Worm (Caenorhabditis elegans) whole organism, L4 larva: ENCODE results near the gene npl-10.
"Not testable (repeated sequence)": the region's sequence is repeated elsewhere in the genome, so short reads cannot be mapped to it uniquely, and the experiment has no call there.

Experiments
- D1046.2 ChIP-seq: fragments of 200-800 bp; sonication (Bioruptor generic); IDR thresholded peaks from 2 replicates; pipeline ENCODE4 v1.3.6; 2022; ENCODE audit warnings: missing genetic modification characterization, missing compliant biosample characterization
- F26F4.8 ChIP-seq: fragments of 200-800 bp; sonication (Bioruptor generic); conservative IDR thresholded peaks from 2 replicates; pipeline ENCODE4 v1.3.6; 2022; ENCODE audit warnings: missing genetic modification characterization, missing compliant biosample characterization
- F44E2.7 ChIP-seq: fragments of 200-800 bp; sonication (Bioruptor generic); IDR thresholded peaks from 2 replicates; pipeline ENCODE4 v2.1.2; 2022; ENCODE audit warnings: missing genetic modification characterization, missing compliant biosample characterization
- Y105C5A.15 ChIP-seq: fragments of 200-800 bp; sonication (Bioruptor generic); IDR thresholded peaks from 2 replicates; pipeline ENCODE4 v1.3.6; 2022; ENCODE audit warnings: missing genetic modification characterization, missing compliant biosample characterization
- Y75B8A.6 ChIP-seq: fragments of 200-800 bp; sonication (Bioruptor generic); IDR thresholded peaks from 2 replicates; pipeline ENCODE4 v1.3.6; 2022; ENCODE audit warnings: missing genetic modification reagents, missing genetic modification characterization, missing compliant biosample characterization
- ZK337.2 ChIP-seq: fragments of 200-800 bp; sonication (Bioruptor generic); IDR thresholded peaks from 2 replicates; pipeline ENCODE4 v1.3.6; 2022; ENCODE audit warnings: missing genetic modification reagents, missing genetic modification characterization, missing compliant biosample characterization
- aha-1 ChIP-seq: fragments of 150-350 bp; peaks from one replicate; lab custom pipeline; 2014; ENCODE audit warnings: missing biosample characterization, missing genetic modification characterization
- arid-1 ChIP-seq: fragments of 200-800 bp; sonication (Bioruptor generic); conservative IDR thresholded peaks from 2 replicates; pipeline ENCODE4 v1.3.6; 2022; ENCODE audit warnings: missing genetic modification reagents, missing genetic modification characterization, missing compliant biosample characterization
- ceh-44 ChIP-seq: fragments of 200-800 bp; sonication (Bioruptor generic); IDR thresholded peaks from 2 replicates; pipeline ENCODE4 v1.3.6; 2022; ENCODE audit warnings: missing genetic modification reagents, missing genetic modification characterization, missing compliant biosample characterization
- ctbp-1 ChIP-seq: fragments of 200-800 bp; sonication (Bioruptor generic); IDR thresholded peaks from 2 replicates; pipeline ENCODE4 v1.3.6; 2022; ENCODE audit warnings: missing genetic modification reagents, missing genetic modification characterization, missing compliant biosample characterization
- daf-16 ChIP-seq, 3 experiments: sonication (generic microtip); optimal IDR thresholded peaks; 2 replicates each; lab custom pipeline; 2016 to 2017; ENCODE audit warnings: missing genetic modification characterization in 3 of 3, missing genetic modification reagents in 3 of 3, mild to moderate bottlenecking in 2 of 3, missing compliant biosample characterization in 2 of 3, missing biosample characterization in 1 of 3, moderate library complexity in 1 of 3
- dmd-6 ChIP-seq: fragments of 200-800 bp; sonication (Bioruptor generic); IDR thresholded peaks from 2 replicates; pipeline ENCODE4 v1.3.6; 2022; ENCODE audit warnings: missing genetic modification reagents, missing genetic modification characterization, missing compliant biosample characterization
- dmd-8 ChIP-seq: fragments of 200-800 bp; sonication (Bioruptor generic); IDR thresholded peaks from 2 replicates; pipeline ENCODE4 v1.3.6; 2022; ENCODE audit warnings: missing genetic modification characterization, missing compliant biosample characterization
- dmd-9 ChIP-seq: fragments of 200-800 bp; sonication (Bioruptor generic); IDR thresholded peaks from 2 replicates; pipeline ENCODE4 v1.3.6; 2022; ENCODE audit warnings: missing genetic modification reagents, missing genetic modification characterization, missing compliant biosample characterization
- egl-27 ChIP-seq: sonication (generic microtip); optimal IDR thresholded peaks from 3 replicates; lab custom pipeline; 2017; ENCODE audit warnings: missing biosample characterization, missing genetic modification reagents, missing genetic modification characterization
- egl-43 ChIP-seq: fragments of 200-800 bp; sonication (Bioruptor generic); IDR thresholded peaks from 2 replicates; pipeline ENCODE4 v1.3.6; 2022; ENCODE audit warnings: missing genetic modification reagents, missing genetic modification characterization, missing compliant biosample characterization
- fkh-10 ChIP-seq: fragments of 150-350 bp; optimal IDR thresholded peaks from 2 replicates; lab custom pipeline; 2014; ENCODE audit warnings: missing biosample characterization, missing genetic modification reagents, missing genetic modification characterization
- jun-1 ChIP-seq: fragments of 150-350 bp; optimal IDR thresholded peaks from 2 replicates; lab custom pipeline; 2014; ENCODE audit warnings: missing biosample characterization, missing genetic modification reagents, missing genetic modification characterization
- lim-7 ChIP-seq: fragments of 200-800 bp; sonication (Bioruptor generic); IDR thresholded peaks from 2 replicates; pipeline ENCODE4 v1.3.6; 2022; ENCODE audit warnings: missing genetic modification characterization, missing compliant biosample characterization
- lin-1 ChIP-seq: fragments of 200-800 bp; sonication (Bioruptor generic); IDR thresholded peaks from 2 replicates; pipeline ENCODE4 v1.3.6; 2022; ENCODE audit warnings: missing genetic modification reagents, missing genetic modification characterization, missing compliant biosample characterization
- lin-38 ChIP-seq: fragments of 200-800 bp; sonication (Bioruptor generic); IDR thresholded peaks from 2 replicates; pipeline ENCODE4 v1.3.6; 2022; ENCODE audit warnings: missing genetic modification reagents, missing genetic modification characterization, missing compliant biosample characterization
- lsy-2 ChIP-seq, 2 experiments: fragments of 150-350 bp in 1 of 2; sonication (generic microtip) in 1 of 2; optimal IDR thresholded peaks; 2 replicates each; lab custom pipeline; 2014 to 2017; ENCODE audit warnings: missing biosample characterization in 2 of 2, missing genetic modification characterization in 2 of 2
- madf-5 ChIP-seq, 2 experiments: fragments of 200-800 bp; sonication (Bioruptor generic); IDR thresholded peaks; 2 replicates each; pipeline ENCODE4 v1.3.6; 2022; ENCODE audit warnings: missing compliant biosample characterization in 2 of 2, missing genetic modification characterization in 2 of 2
- mdl-1 ChIP-seq, 2 experiments: fragments of 150-350 bp in 1 of 2; sonication (generic microtip) in 1 of 2; optimal IDR thresholded peaks; 2 replicates each; lab custom pipeline; 2014 to 2017; ENCODE audit warnings: missing biosample characterization in 2 of 2, missing genetic modification characterization in 2 of 2
- mdt-29 ChIP-seq: fragments of 200-800 bp; sonication (Bioruptor generic); IDR thresholded peaks from 2 replicates; pipeline ENCODE4 v1.3.6; 2022; ENCODE audit warnings: missing genetic modification reagents, missing genetic modification characterization, missing compliant biosample characterization
- mep-1 ChIP-seq: fragments of 150-350 bp; sonication (generic microtip); optimal IDR thresholded peaks from 3 replicates; lab custom pipeline; 2014; ENCODE audit warnings: missing biosample characterization, missing genetic modification characterization
- nhr-237 ChIP-seq: sonication (generic microtip); optimal IDR thresholded peaks from 2 replicates; lab custom pipeline; 2017; ENCODE audit warnings: missing biosample characterization, missing genetic modification characterization
- nhr-77 ChIP-seq: fragments of 150-350 bp; optimal IDR thresholded peaks from 2 replicates; lab custom pipeline; 2014; ENCODE audit warnings: missing biosample characterization, missing genetic modification characterization
- pha-4 ChIP-seq, 2 experiments: fragments of 150-350 bp in 1 of 2; fragments of 200-800 bp in 1 of 2; sonication (Bioruptor generic) in 1 of 2; IDR thresholded peaks in 1 of 2; optimal IDR thresholded peaks in 1 of 2; 2 replicates each; pipeline versions ENCODE4 v1.3.6 to Lab custom; 2014 to 2022; ENCODE audit warnings: missing genetic modification characterization in 2 of 2, missing genetic modification reagents in 2 of 2, missing biosample characterization in 1 of 2, missing compliant biosample characterization in 1 of 2
- php-3 ChIP-seq: fragments of 200-800 bp; sonication (Bioruptor generic); IDR thresholded peaks from 2 replicates; pipeline ENCODE4 v1.3.6; 2022; ENCODE audit warnings: missing genetic modification reagents, missing genetic modification characterization, missing compliant biosample characterization
- rbr-2 ChIP-seq: sonication (generic microtip); optimal IDR thresholded peaks from 2 replicates; lab custom pipeline; 2016; ENCODE audit warnings: missing genotype, missing genetic modification characterization, missing compliant biosample characterization
- snpc-1.2 ChIP-seq: fragments of 200-800 bp; sonication (Bioruptor generic); IDR thresholded peaks from 2 replicates; pipeline ENCODE4 v1.3.6; 2022; ENCODE audit warnings: missing genetic modification reagents, missing genetic modification characterization, missing compliant biosample characterization
- tra-1 ChIP-seq: fragments of 200-800 bp; sonication (Bioruptor generic); IDR thresholded peaks from 2 replicates; pipeline ENCODE4 v1.3.6; 2022; ENCODE audit warnings: missing genetic modification reagents, missing genetic modification characterization, missing compliant biosample characterization
- unc-62 ChIP-seq, 3 experiments: fragments of 150-350 bp in 1 of 3; sonication (generic microtip); optimal IDR thresholded peaks in 2 of 3; peaks in 1 of 3; 1 replicate in 1 of 3; 2 replicates in 2 of 3; lab custom pipeline; 2014 to 2017; ENCODE audit warnings: missing biosample characterization in 3 of 3, missing genetic modification characterization in 3 of 3, missing genetic modification reagents in 3 of 3, missing genotype in 1 of 3
- vab-7 ChIP-seq: fragments of 200-800 bp; sonication (Bioruptor generic); IDR thresholded peaks from 2 replicates; pipeline ENCODE4 v1.3.6; 2022; ENCODE audit warnings: missing genetic modification reagents, missing genetic modification characterization, missing compliant biosample characterization
- zfp-3 ChIP-seq: fragments of 200-800 bp; sonication (Bioruptor generic); conservative IDR thresholded peaks from 2 replicates; pipeline ENCODE4 v1.3.6; 2022; ENCODE audit warnings: missing genetic modification reagents, missing genetic modification characterization, missing compliant biosample characterization
- ztf-11 ChIP-seq: fragments of 150-350 bp; optimal IDR thresholded peaks from 2 replicates; lab custom pipeline; 2014; ENCODE audit warnings: missing biosample characterization, missing genetic modification characterization

The npl-10 gene

DNA sequence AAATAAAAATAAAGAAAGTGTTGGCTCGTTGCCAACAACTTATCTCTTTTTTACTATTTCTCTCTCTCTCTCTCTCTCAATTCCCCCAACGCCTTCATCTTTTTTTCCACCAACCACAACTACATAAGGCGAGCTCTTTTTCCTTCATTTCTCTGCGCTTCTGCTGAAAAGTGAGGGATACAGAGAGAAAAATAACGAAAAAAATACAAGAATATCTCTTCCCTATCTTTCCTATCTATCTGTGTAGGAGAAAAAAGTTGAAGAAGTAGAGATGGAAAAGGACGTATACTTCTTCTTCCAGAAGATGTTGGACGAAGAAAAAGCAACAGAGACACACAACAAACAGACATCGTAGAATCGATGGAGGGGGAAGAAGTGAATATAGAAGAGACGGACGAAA lies 36.9 kb downstream of the npl-10 start:
- TF ChIP-seq rbr-2 (tag; lab: Kevin White, UChicago) = peak; percentile 16
- TF ChIP-seq unc-62 (GFP tag; optimal IDR thresholded peaks at IDR 0.05 in 1 of 2; lab: Kevin White, UChicago) = peak in 1 of 2 experiments; percentile 44
- TF ChIP-seq unc-62 (tag; optimal IDR thresholded peaks at IDR 0.05; lab: Kevin White, UChicago) = no peak
- peak; percentile 38 for TF ChIP-seq fkh-10 (GFP tag; lab: Kevin White, UChicago)
- no peak for TF ChIP-seq jun-1 (tag; lab: Kevin White, UChicago)
- TF ChIP-seq lsy-2 (tag; optimal IDR thresholded peaks at IDR 0.05; lab: Kevin White, UChicago) = peak; percentile 31 to 65
- TF ChIP-seq aha-1 = peak; percentile 89
- TF ChIP-seq mep-1 (tag; lab: Kevin White, UChicago) = peak; percentile 17
- no peak for TF ChIP-seq nhr-77 (tag; lab: Kevin White, UChicago)

DNA sequence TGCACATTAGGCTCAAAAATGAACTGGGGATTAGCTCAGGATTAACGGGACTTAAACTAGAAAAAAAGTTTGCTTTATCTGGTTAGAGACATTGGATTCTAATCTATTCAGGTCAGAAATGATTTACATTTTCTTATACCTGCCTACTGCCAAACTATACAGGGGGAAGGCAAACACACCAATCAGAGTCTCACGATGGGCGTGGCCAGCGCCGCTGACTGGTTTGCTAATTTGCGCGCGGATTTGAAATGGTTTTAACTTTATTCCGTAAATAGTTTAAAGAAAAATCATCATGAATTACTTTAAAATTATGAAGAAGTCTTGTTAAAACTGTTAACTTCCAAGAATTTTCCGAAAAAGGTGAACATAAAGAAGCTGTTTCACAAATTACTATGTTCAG lies 37.4 kb downstream of the npl-10 start:
- peak; percentile 23 for TF ChIP-seq aha-1
- TF ChIP-seq daf-16 (GFP tag; optimal IDR thresholded peaks at IDR 0.05; lab: Kevin White, UChicago) = no peak
- TF ChIP-seq daf-16 (tag; optimal IDR thresholded peaks at IDR 0.05; lab: Kevin White, UChicago) = no peak
- no peak for TF ChIP-seq mdl-1 (tag; optimal IDR thresholded peaks at IDR 0.05; lab: Kevin White, UChicago)
- TF ChIP-seq nhr-237 (tag; lab: Kevin White, UChicago) = no peak
- no peak for TF ChIP-seq ztf-11 (tag; lab: Kevin White, UChicago)
- TF ChIP-seq egl-27 = no peak
- no peak for TF ChIP-seq vab-7 (GFP tag; lab: Robert Waterston, UW)

- TF ChIP-seq F44E2.7 (GFP tag; lab: Robert Waterston, UW) (0 out of 2 replicates have a peak, but pooled peaks have one; percentile 76), pha-4 (GFP tag; IDR thresholded peaks at IDR 0.05; lab: Robert Waterston, UW) (peak; percentile 74), Y105C5A.15 (GFP tag; lab: Robert Waterston, UW) (peak; percentile 92), snpc-1.2 (GFP tag; lab: Robert Waterston, UW) (peak; percentile 89), madf-5 (GFP tag; IDR thresholded peaks at IDR 0.05; lab: Robert Waterston, UW) (peak; percentile 44 to 91; a peak in 2 of 4 replicates), php-3 (0 out of 2 replicates have a peak, but pooled peaks have one; percentile 46), D1046.2 (GFP tag; lab: Robert Waterston, UW) (peak; percentile 72; the same call in 1 of the 2 replicates), zfp-3 (GFP tag; lab: Robert Waterston, UW) (peak; percentile 72), dmd-6 (peak; percentile 25; the same call in 1 of the 2 replicates), arid-1 (GFP tag; lab: Robert Waterston, UW) (peak; percentile 83), dmd-9 (GFP tag; lab: Robert Waterston, UW) (peak; percentile 81), dmd-8 (GFP tag; lab: Robert Waterston, UW) (peak; percentile 79), lin-38 (peak; percentile 65; the same call in 1 of the 2 replicates), ctbp-1 (GFP tag; lab: Robert Waterston, UW) (peak; percentile 56), mdt-29 (GFP tag; lab: Robert Waterston, UW) (peak; percentile 98), Y75B8A.6 (GFP tag; lab: Robert Waterston, UW) (peak; percentile 92; the same call in 1 of the 2 replicates), lim-7 (GFP tag; lab: Robert Waterston, UW) (peak; percentile 86), egl-43 (GFP tag; lab: Robert Waterston, UW) (peak; percentile 48; the same call in 1 of the 2 replicates), lin-1 (GFP tag; lab: Robert Waterston, UW) (peak; percentile 90), F26F4.8 (peak; percentile 73), tra-1 (GFP tag; lab: Robert Waterston, UW) (peak; percentile 55), ceh-44 (GFP tag; lab: Robert Waterston, UW) (peak; percentile 93; the same call in 1 of the 2 replicates), vab-7 (GFP tag; lab: Robert Waterston, UW) (peak; percentile 74), ZK337.2 (GFP tag; lab: Robert Waterston, UW) (peak; percentile 73; the same call in 1 of the 2 replicates)
- TF ChIP-seq pha-4 (tag; optimal IDR thresholded peaks at IDR 0.05; lab: Kevin White, UChicago) = not testable (repeated sequence)
Measured at ce11 chrIII:3897116-3897845, 38.4 kb downstream of the npl-10 start.
